Fruit fly (Drosophila melanogaster) whole organism, wandering third instar larva: ENCODE results near the gene CG43448.

ENCODE experiments used
- Jra ChIP-seq: sonication (Bioruptor generic); optimal IDR thresholded peaks from 2 replicates; lab custom pipeline; 2016; ENCODE audit warnings: missing biosample characterization, missing genetic modification characterization
- dsf ChIP-seq: sonication (Bioruptor generic); optimal IDR thresholded peaks from 2 replicates; lab custom pipeline; 2016; ENCODE audit warnings: missing biosample characterization, missing genetic modification characterization, borderline replicate concordance
- ey ChIP-seq: fragments of 200-800 bp; sonication (Bioruptor generic); optimal IDR thresholded peaks from 2 replicates; lab custom pipeline; 2016; ENCODE audit warnings: missing biosample characterization, missing genetic modification characterization
- foxo ChIP-seq, 2 experiments: fragments of 200-800 bp; sonication (Bioruptor generic); optimal IDR thresholded peaks; 2 replicates in 1 of 2; 3 replicates in 1 of 2; lab custom pipeline; 2016 to 2017; ENCODE audit warnings: missing biosample characterization in 2 of 2, missing genetic modification characterization in 2 of 2
- pan ChIP-seq: fragments of >200 bp; optimal IDR thresholded peaks from 2 replicates; lab custom pipeline; 2017
- sage ChIP-seq: fragments of 200-800 bp; sonication (Bioruptor generic); optimal IDR thresholded peaks from 2 replicates; lab custom pipeline; 2016; ENCODE audit warnings: missing biosample characterization, mild to moderate bottlenecking, missing genetic modification characterization
- usp ChIP-seq: fragments of >200 bp; optimal IDR thresholded peaks from 2 replicates; lab custom pipeline; 2017; ENCODE audit warnings: missing biosample characterization, missing genetic modification characterization

dm6 chr3R:30275970-30276369, 38.4 kb upstream of the CG43448 start:
- no peak for TF ChIP-seq usp
- no peak for TF ChIP-seq Jra (GFP tag; lab: Kevin White, UChicago)
- TF ChIP-seq sage (GFP tag; lab: Kevin White, UChicago) = no peak
- TF ChIP-seq pan = no peak
- no peak for TF ChIP-seq ey (GFP tag; lab: Kevin White, UChicago)
- TF ChIP-seq foxo (GFP tag; optimal IDR thresholded peaks at IDR 0.05; lab: Kevin White, UChicago) = no peak
- TF ChIP-seq dsf (GFP tag; lab: Kevin White, UChicago) = no peak
